Worm (Caenorhabditis elegans) whole organism, L1 larva: Measurements from ENCODE around the gene Y53F4B.23.
A peak's percentile ranks its signal among the peaks of the same experiment; 100 is the strongest.

Source experiments
- C16A3.4 ChIP-seq: fragments of 150-350 bp; optimal IDR thresholded peaks from 2 replicates; lab custom pipeline; 2014; ENCODE audit warnings: missing biosample characterization, missing genetic modification characterization
- Y116A8C.19 ChIP-seq: sonication (generic microtip); optimal IDR thresholded peaks from 2 replicates; lab custom pipeline; 2016; ENCODE audit warnings: missing compliant biosample characterization, missing genetic modification characterization, borderline replicate concordance
- aha-1 ChIP-seq: fragments of 150-350 bp; optimal IDR thresholded peaks from 2 replicates; lab custom pipeline; 2014; ENCODE audit warnings: missing biosample characterization, missing genetic modification characterization
- aly-2 ChIP-seq: fragments of 150-350 bp; optimal IDR thresholded peaks from 2 replicates; lab custom pipeline; 2014; ENCODE audit warnings: missing biosample characterization, missing genetic modification characterization
- ama-1 ChIP-seq: fragments of 150-350 bp; optimal IDR thresholded peaks from 2 replicates; lab custom pipeline; 2014
- ceh-63 ChIP-seq: fragments of 200-800 bp; sonication (Bioruptor generic); optimal IDR thresholded peaks from 2 replicates; lab custom pipeline; 2018; ENCODE audit warnings: mild to moderate bottlenecking, missing genetic modification characterization, missing compliant biosample characterization
- ceh-88 ChIP-seq: fragments of 200-800 bp; sonication (Bioruptor generic); IDR thresholded peaks from 2 replicates; pipeline ENCODE4 v1.3.6; 2022; ENCODE audit warnings: missing genetic modification characterization, missing compliant biosample characterization
- ceh-90 ChIP-seq: sonication (generic microtip); optimal IDR thresholded peaks from 2 replicates; lab custom pipeline; 2016; ENCODE audit warnings: missing genetic modification characterization, missing compliant biosample characterization
- ces-1 ChIP-seq: fragments of 150-350 bp; optimal IDR thresholded peaks from 2 replicates; lab custom pipeline; 2014; ENCODE audit warnings: missing biosample characterization, missing genetic modification reagents, missing genetic modification characterization
- elt-3 ChIP-seq, 6 experiments: fragments of 150-350 bp in 1 of 6; sonication (generic microtip); optimal IDR thresholded peaks; 2 replicates each; lab custom pipeline; 2017 to 2018; ENCODE audit warnings: missing biosample characterization in 6 of 6, missing genetic modification characterization in 6 of 6, inconsistent platforms in 1 of 6
- ets-5 ChIP-seq: fragments of 200-800 bp; sonication (Bioruptor generic); IDR thresholded peaks from 2 replicates; pipeline ENCODE4 v1.3.6; 2022; ENCODE audit warnings: missing genetic modification characterization, missing compliant biosample characterization
- fkh-10 ChIP-seq: sonication (generic microtip); optimal IDR thresholded peaks from 2 replicates; lab custom pipeline; 2017; ENCODE audit warnings: missing biosample characterization, missing genetic modification reagents, missing genetic modification characterization
- fkh-4 ChIP-seq: sonication (generic microtip); optimal IDR thresholded peaks from 2 replicates; lab custom pipeline; 2016; ENCODE audit warnings: missing compliant biosample characterization, missing genetic modification characterization, borderline replicate concordance
- fkh-8 ChIP-seq: sonication (generic microtip); optimal IDR thresholded peaks from 2 replicates; lab custom pipeline; 2016; ENCODE audit warnings: mild to moderate bottlenecking, missing genetic modification characterization, missing compliant biosample characterization
- fos-1 ChIP-seq: fragments of 150-350 bp; optimal IDR thresholded peaks from 2 replicates; lab custom pipeline; 2014; ENCODE audit warnings: missing biosample characterization, missing genetic modification characterization
- hlh-17 ChIP-seq: fragments of 200-800 bp; sonication (Bioruptor generic); optimal IDR thresholded peaks from 2 replicates; lab custom pipeline; 2018; ENCODE audit warnings: missing genetic modification characterization, mild to moderate bottlenecking, missing compliant biosample characterization, moderate library complexity, borderline replicate concordance
- hpl-2 ChIP-seq: fragments of 150-350 bp; optimal IDR thresholded peaks from 2 replicates; lab custom pipeline; 2014; ENCODE audit warnings: missing biosample characterization, missing genetic modification reagents, missing genetic modification characterization
- irx-1 ChIP-seq: sonication (generic microtip); optimal IDR thresholded peaks from 2 replicates; lab custom pipeline; 2016; ENCODE audit warnings: missing genetic modification characterization, missing compliant biosample characterization
- lin-13 ChIP-seq: fragments of 150-350 bp; optimal IDR thresholded peaks from 2 replicates; lab custom pipeline; 2014; ENCODE audit warnings: missing biosample characterization, missing genetic modification reagents, missing genetic modification characterization
- lin-15B ChIP-seq: fragments of 150-350 bp; sonication (generic microtip); optimal IDR thresholded peaks from 3 replicates; lab custom pipeline; 2014; ENCODE audit warnings: missing biosample characterization, missing genetic modification characterization
- lin-39 ChIP-seq: fragments of 150-350 bp; optimal IDR thresholded peaks from 2 replicates; lab custom pipeline; 2014; ENCODE audit warnings: missing biosample characterization, missing genetic modification reagents, missing genetic modification characterization
- lir-3 ChIP-seq: sonication (generic microtip); optimal IDR thresholded peaks from 2 replicates; lab custom pipeline; 2016; ENCODE audit warnings: mild to moderate bottlenecking, missing genetic modification characterization, moderate library complexity, missing compliant biosample characterization; ENCODE audit not compliant: poor library complexity
- lsy-2 ChIP-seq, 2 experiments: fragments of 150-350 bp; optimal IDR thresholded peaks; 2 replicates each; lab custom pipeline; 2014; ENCODE audit warnings: missing biosample characterization in 2 of 2, missing genetic modification characterization in 2 of 2
- mab-9 ChIP-seq: fragments of 200-800 bp; sonication (Bioruptor generic); IDR thresholded peaks from 2 replicates; pipeline ENCODE4 v1.3.6; 2022; ENCODE audit warnings: missing genetic modification reagents, missing genetic modification characterization, missing compliant biosample characterization
- mep-1 ChIP-seq: fragments of 150-350 bp; optimal IDR thresholded peaks from 2 replicates; lab custom pipeline; 2014; ENCODE audit warnings: missing biosample characterization, missing genetic modification characterization
- nhr-12 ChIP-seq: sonication (generic microtip); optimal IDR thresholded peaks from 2 replicates; lab custom pipeline; 2017; ENCODE audit warnings: missing biosample characterization, missing genetic modification characterization
- nhr-19 ChIP-seq: fragments of 200-800 bp; sonication (Bioruptor generic); conservative IDR thresholded peaks from 2 replicates; pipeline ENCODE4 v1.3.6; 2022; ENCODE audit warnings: missing genetic modification characterization, missing compliant biosample characterization
- nhr-28 ChIP-seq: fragments of 150-350 bp; optimal IDR thresholded peaks from 2 replicates; lab custom pipeline; 2014; ENCODE audit warnings: missing biosample characterization, missing genetic modification characterization
- nhr-77 ChIP-seq: fragments of 150-350 bp; optimal IDR thresholded peaks from 2 replicates; lab custom pipeline; 2014; ENCODE audit warnings: missing biosample characterization, missing genetic modification characterization
- nhr-84 ChIP-seq: sonication (generic microtip); optimal IDR thresholded peaks from 2 replicates; lab custom pipeline; 2017; ENCODE audit warnings: missing biosample characterization, missing genetic modification characterization
- nhr-90 ChIP-seq: sonication (generic microtip); optimal IDR thresholded peaks from 2 replicates; lab custom pipeline; 2016; ENCODE audit warnings: mild to moderate bottlenecking, missing genetic modification characterization, missing compliant biosample characterization; ENCODE audit not compliant: poor library complexity
- snpc-4 ChIP-seq: fragments of 150-350 bp; optimal IDR thresholded peaks from 2 replicates; lab custom pipeline; 2014; ENCODE audit warnings: missing biosample characterization, missing genetic modification characterization
- sox-4 ChIP-seq: sonication (generic microtip); optimal IDR thresholded peaks from 2 replicates; lab custom pipeline; 2016; ENCODE audit warnings: missing genetic modification characterization, missing compliant biosample characterization
- sup-37 ChIP-seq: fragments of 200-800 bp; sonication (Bioruptor generic); optimal IDR thresholded peaks from 2 replicates; lab custom pipeline; 2018; ENCODE audit warnings: mild to moderate bottlenecking, missing genetic modification characterization, missing compliant biosample characterization
- swsn-7 ChIP-seq: sonication (generic microtip); optimal IDR thresholded peaks from 2 replicates; lab custom pipeline; 2016; ENCODE audit warnings: missing genetic modification characterization, missing compliant biosample characterization
- zag-1 ChIP-seq: fragments of 150-350 bp; optimal IDR thresholded peaks from 2 replicates; lab custom pipeline; 2014; ENCODE audit warnings: missing biosample characterization, missing genetic modification characterization
- zip-4 ChIP-seq: fragments of 200-800 bp; sonication (Bioruptor generic); optimal IDR thresholded peaks from 2 replicates; lab custom pipeline; 2018; ENCODE audit warnings: mild to moderate bottlenecking, missing genetic modification characterization, moderate library complexity, missing compliant biosample characterization

Gene Y53F4B.23

ce11 chrII:15089086-15089895, 35.0 kb upstream of the Y53F4B.23 start (continued):
- TF ChIP-seq lsy-2 (tag; optimal IDR thresholded peaks at IDR 0.05; lab: Kevin White, UChicago) = peak; percentile 66 to 78
- no peak for TF ChIP-seq nhr-28 (tag; lab: Kevin White, UChicago)
- peak; percentile 96 for TF ChIP-seq fkh-4 (tag; lab: Kevin White, UChicago)
- TF ChIP-seq lir-3 (tag; lab: Kevin White, UChicago) = peak; percentile 95
- TF ChIP-seq ets-5 (GFP tag; lab: Robert Waterston, UW) = no peak
- TF ChIP-seq nhr-77 (tag; lab: Kevin White, UChicago) = peak; percentile 24
- peak; percentile 86 for TF ChIP-seq swsn-7 (tag; lab: Kevin White, UChicago)
- no peak for TF ChIP-seq hlh-17 (GFP tag; lab: Kevin White, UChicago)
- peak; percentile 66 for TF ChIP-seq snpc-4 (tag; lab: Kevin White, UChicago)
- TF ChIP-seq lin-15B (tag; lab: Kevin White, UChicago) = peak; percentile 13
- TF ChIP-seq lin-13 (GFP tag; lab: Kevin White, UChicago) = peak; percentile 19
- TF ChIP-seq lin-39 (tag; lab: Kevin White, UChicago) = peak; percentile 46
- TF ChIP-seq aha-1 = no peak

- TF ChIP-seq fkh-8 (tag; lab: Kevin White, UChicago) (no peak), zag-1 (no peak), ceh-88 (GFP tag; lab: Robert Waterston, UW) (no peak), ceh-90 (tag; lab: Kevin White, UChicago) (no peak), hpl-2 (GFP tag; lab: Kevin White, UChicago) (no peak), nhr-19 (no peak), lin-13 (GFP tag; lab: Kevin White, UChicago) (no peak), fos-1 (tag; lab: Kevin White, UChicago) (no peak), lin-39 (tag; lab: Kevin White, UChicago) (no peak), ces-1 (GFP tag; lab: Kevin White, UChicago) (no peak), irx-1 (no peak), snpc-4 (tag; lab: Kevin White, UChicago) (no peak), ama-1 (lab: Kevin White, UChicago) (no peak), nhr-90 (tag; lab: Kevin White, UChicago) (no peak), fkh-10 (GFP tag; lab: Kevin White, UChicago) (no peak), C16A3.4 (tag; lab: Kevin White, UChicago) (no peak), sox-4 (no peak), mep-1 (tag; lab: Kevin White, UChicago) (no peak), aly-2 (tag; lab: Kevin White, UChicago) (no peak)
- TF ChIP-seq, all 84 proteins: peak for 0
These were observed 34.4 kb upstream of the Y53F4B.23 start, which contains the start of gene Y53F4B.21 for ce11 chrII:15089896-15090230. Y53F4B.21 (plus strand) TSS chrII:15090180.

ce11 chrII:15107184-15107583, 17.1 kb upstream of the Y53F4B.23 start:
- TF ChIP-seq fkh-8 (tag; lab: Kevin White, UChicago) (no peak), Y116A8C.19 (no peak), elt-3 (tag; optimal IDR thresholded peaks at IDR 0.05; lab: Kevin White, UChicago) (no peak), nhr-12 (no peak), irx-1 (no peak), lin-13 (GFP tag; lab: Kevin White, UChicago) (no peak), nhr-84 (tag; lab: Kevin White, UChicago) (no peak), sup-37 (no peak), zip-4 (GFP tag; lab: Kevin White, UChicago) (no peak)
- TF ChIP-seq, all 84 proteins: peak for 0

DNA sequence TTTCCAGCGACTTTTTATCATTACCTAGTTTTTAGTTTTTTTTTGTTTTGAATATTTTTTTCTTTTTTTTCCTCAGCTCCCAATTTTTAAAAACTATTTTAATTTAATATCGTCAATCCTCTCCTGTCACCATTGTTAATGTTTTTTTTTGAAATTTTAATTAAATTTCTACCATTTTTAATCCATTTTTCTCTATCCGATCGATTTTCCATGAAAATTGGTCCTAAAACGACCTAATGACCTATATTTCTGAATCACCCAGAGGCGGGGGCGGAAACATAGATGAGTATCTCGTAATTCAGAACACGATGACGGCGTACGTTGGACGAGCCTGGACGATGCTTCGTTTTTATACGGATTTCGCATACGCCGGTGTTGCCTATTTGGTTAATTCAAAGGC, 14.5 kb upstream of the Y53F4B.23 start, which contains the start of gene Y53F4B.39:
Y53F4B.39 (plus strand) TSS at position 301 of the 400 bp plus-strand sequence.
- TF ChIP-seq lsy-2 (tag; optimal IDR thresholded peaks at IDR 0.05; lab: Kevin White, UChicago) = no peak
- no peak for TF ChIP-seq mab-9 (GFP tag; lab: Robert Waterston, UW)
- TF ChIP-seq ceh-63 (GFP tag; lab: Kevin White, UChicago) = no peak
- no peak for TF ChIP-seq fos-1 (tag; lab: Kevin White, UChicago)
- no peak for TF ChIP-seq C16A3.4 (tag; lab: Kevin White, UChicago)
- TF ChIP-seq nhr-84 (tag; lab: Kevin White, UChicago) = no peak
- no peak for TF ChIP-seq nhr-28 (tag; lab: Kevin White, UChicago)
